Worm (Caenorhabditis elegans) whole organism, L4 larva: Measurements from ENCODE around the gene kreg-1.

Experiments
- D1046.2 ChIP-seq: fragments of 200-800 bp; sonication (Bioruptor generic); IDR thresholded peaks from 2 replicates; pipeline ENCODE4 v1.3.6; 2022; ENCODE audit warnings: missing genetic modification characterization, missing compliant biosample characterization
- F10B5.3 ChIP-seq: sonication (generic microtip); optimal IDR thresholded peaks from 2 replicates; lab custom pipeline; 2016; ENCODE audit warnings: mild to moderate bottlenecking, missing genetic modification characterization, missing compliant biosample characterization
- F44E2.7 ChIP-seq: fragments of 200-800 bp; sonication (Bioruptor generic); IDR thresholded peaks from 2 replicates; pipeline ENCODE4 v2.1.2; 2022; ENCODE audit warnings: missing genetic modification characterization, missing compliant biosample characterization
- F49E8.2 ChIP-seq: sonication (generic microtip); optimal IDR thresholded peaks from 2 replicates; lab custom pipeline; 2016; ENCODE audit warnings: missing compliant biosample characterization, mild to moderate bottlenecking, missing genetic modification characterization, borderline replicate concordance
- R02D3.7 ChIP-seq: fragments of 150-350 bp; sonication (generic microtip); optimal IDR thresholded peaks from 3 replicates; lab custom pipeline; 2014; ENCODE audit warnings: missing biosample characterization, missing genetic modification characterization
- T20F7.1 ChIP-seq: fragments of 200-800 bp; sonication (Bioruptor generic); optimal IDR thresholded peaks from 2 replicates; lab custom pipeline; 2018; ENCODE audit warnings: mild to moderate bottlenecking, missing genetic modification characterization, missing compliant biosample characterization
- ZK337.2 ChIP-seq: fragments of 200-800 bp; sonication (Bioruptor generic); IDR thresholded peaks from 2 replicates; pipeline ENCODE4 v1.3.6; 2022; ENCODE audit warnings: missing genetic modification reagents, missing genetic modification characterization, missing compliant biosample characterization
- ZK546.5 ChIP-seq, 2 experiments: sonication (generic microtip); optimal IDR thresholded peaks; 2 replicates each; lab custom pipeline; 2017; ENCODE audit warnings: missing biosample characterization in 2 of 2, missing genetic modification characterization in 2 of 2
- aly-2 ChIP-seq: sonication (generic microtip); optimal IDR thresholded peaks from 2 replicates; lab custom pipeline; 2018; ENCODE audit warnings: missing biosample characterization, missing genetic modification characterization
- ceh-20 ChIP-seq: fragments of 200-800 bp; sonication (Bioruptor generic); IDR thresholded peaks from 2 replicates; pipeline ENCODE4 v1.3.6; 2022; ENCODE audit warnings: missing genetic modification reagents, missing genetic modification characterization, missing compliant biosample characterization
- ceh-44 ChIP-seq: fragments of 200-800 bp; sonication (Bioruptor generic); IDR thresholded peaks from 2 replicates; pipeline ENCODE4 v1.3.6; 2022; ENCODE audit warnings: missing genetic modification reagents, missing genetic modification characterization, missing compliant biosample characterization
- ces-1 ChIP-seq: fragments of 150-350 bp; sonication (generic microtip); optimal IDR thresholded peaks from 4 replicates; lab custom pipeline; 2014; ENCODE audit warnings: missing biosample characterization, missing genetic modification reagents, missing genetic modification characterization
- daf-16 ChIP-seq, 3 experiments: sonication (generic microtip); optimal IDR thresholded peaks; 2 replicates each; lab custom pipeline; 2016 to 2017; ENCODE audit warnings: missing genetic modification characterization in 3 of 3, missing genetic modification reagents in 3 of 3, mild to moderate bottlenecking in 2 of 3, missing compliant biosample characterization in 2 of 3, missing biosample characterization in 1 of 3, moderate library complexity in 1 of 3
- dmd-6 ChIP-seq: fragments of 200-800 bp; sonication (Bioruptor generic); IDR thresholded peaks from 2 replicates; pipeline ENCODE4 v1.3.6; 2022; ENCODE audit warnings: missing genetic modification reagents, missing genetic modification characterization, missing compliant biosample characterization
- dmd-8 ChIP-seq: fragments of 200-800 bp; sonication (Bioruptor generic); IDR thresholded peaks from 2 replicates; pipeline ENCODE4 v1.3.6; 2022; ENCODE audit warnings: missing genetic modification characterization, missing compliant biosample characterization
- dmd-9 ChIP-seq: fragments of 200-800 bp; sonication (Bioruptor generic); IDR thresholded peaks from 2 replicates; pipeline ENCODE4 v1.3.6; 2022; ENCODE audit warnings: missing genetic modification reagents, missing genetic modification characterization, missing compliant biosample characterization
- dpl-1 ChIP-seq: fragments of 150-350 bp; optimal IDR thresholded peaks from 2 replicates; lab custom pipeline; 2014; ENCODE audit warnings: missing biosample characterization, missing genetic modification reagents, missing genetic modification characterization
- egl-43 ChIP-seq: fragments of 200-800 bp; sonication (Bioruptor generic); IDR thresholded peaks from 2 replicates; pipeline ENCODE4 v1.3.6; 2022; ENCODE audit warnings: missing genetic modification reagents, missing genetic modification characterization, missing compliant biosample characterization
- fkh-10 ChIP-seq: fragments of 150-350 bp; optimal IDR thresholded peaks from 2 replicates; lab custom pipeline; 2014; ENCODE audit warnings: missing biosample characterization, missing genetic modification reagents, missing genetic modification characterization
- hlh-11 ChIP-seq: fragments of 200-800 bp; sonication (Bioruptor generic); optimal IDR thresholded peaks from 2 replicates; lab custom pipeline; 2018; ENCODE audit warnings: mild to moderate bottlenecking, missing genetic modification characterization, missing compliant biosample characterization
- jun-1 ChIP-seq: fragments of 150-350 bp; optimal IDR thresholded peaks from 2 replicates; lab custom pipeline; 2014; ENCODE audit warnings: missing biosample characterization, missing genetic modification reagents, missing genetic modification characterization
- lim-7 ChIP-seq: fragments of 200-800 bp; sonication (Bioruptor generic); IDR thresholded peaks from 2 replicates; pipeline ENCODE4 v1.3.6; 2022; ENCODE audit warnings: missing genetic modification characterization, missing compliant biosample characterization
- lin-1 ChIP-seq: fragments of 200-800 bp; sonication (Bioruptor generic); IDR thresholded peaks from 2 replicates; pipeline ENCODE4 v1.3.6; 2022; ENCODE audit warnings: missing genetic modification reagents, missing genetic modification characterization, missing compliant biosample characterization
- lin-15B ChIP-seq: fragments of 150-350 bp; sonication (generic microtip); optimal IDR thresholded peaks from 3 replicates; lab custom pipeline; 2014; ENCODE audit warnings: missing biosample characterization, missing genetic modification characterization
- lin-39 ChIP-seq: fragments of 150-350 bp; optimal IDR thresholded peaks from 2 replicates; lab custom pipeline; 2014; ENCODE audit warnings: missing biosample characterization, missing genetic modification reagents, missing genetic modification characterization
- lir-3 ChIP-seq: sonication (generic microtip); optimal IDR thresholded peaks from 2 replicates; lab custom pipeline; 2016; ENCODE audit warnings: mild to moderate bottlenecking, missing genetic modification characterization, missing compliant biosample characterization
- lsy-2 ChIP-seq, 2 experiments: fragments of 150-350 bp in 1 of 2; sonication (generic microtip) in 1 of 2; optimal IDR thresholded peaks; 2 replicates each; lab custom pipeline; 2014 to 2017; ENCODE audit warnings: missing biosample characterization in 2 of 2, missing genetic modification characterization in 2 of 2
- madf-5 ChIP-seq, 2 experiments: fragments of 200-800 bp; sonication (Bioruptor generic); IDR thresholded peaks; 2 replicates each; pipeline ENCODE4 v1.3.6; 2022; ENCODE audit warnings: missing compliant biosample characterization in 2 of 2, missing genetic modification characterization in 2 of 2
- mdl-1 ChIP-seq, 2 experiments: fragments of 150-350 bp in 1 of 2; sonication (generic microtip) in 1 of 2; optimal IDR thresholded peaks; 2 replicates each; lab custom pipeline; 2014 to 2017; ENCODE audit warnings: missing biosample characterization in 2 of 2, missing genetic modification characterization in 2 of 2
- mdt-29 ChIP-seq: fragments of 200-800 bp; sonication (Bioruptor generic); IDR thresholded peaks from 2 replicates; pipeline ENCODE4 v1.3.6; 2022; ENCODE audit warnings: missing genetic modification reagents, missing genetic modification characterization, missing compliant biosample characterization
- mep-1 ChIP-seq: fragments of 150-350 bp; sonication (generic microtip); optimal IDR thresholded peaks from 3 replicates; lab custom pipeline; 2014; ENCODE audit warnings: missing biosample characterization, missing genetic modification characterization
- mes-2 ChIP-seq: sonication (generic microtip); optimal IDR thresholded peaks from 2 replicates; lab custom pipeline; 2016; ENCODE audit warnings: missing genotype, mild to moderate bottlenecking, missing genetic modification characterization, missing compliant biosample characterization; ENCODE audit not compliant: poor library complexity, severe bottlenecking
- nhr-102 ChIP-seq: sonication (generic microtip); optimal IDR thresholded peaks from 2 replicates; lab custom pipeline; 2016; ENCODE audit warnings: mild to moderate bottlenecking, missing genetic modification characterization, moderate library complexity, missing compliant biosample characterization
- nhr-111 ChIP-seq: fragments of 200-800 bp; sonication (Bioruptor generic); optimal IDR thresholded peaks from 2 replicates; lab custom pipeline; 2018; ENCODE audit warnings: mild to moderate bottlenecking, missing genetic modification characterization, missing compliant biosample characterization
- nhr-237 ChIP-seq: sonication (generic microtip); optimal IDR thresholded peaks from 2 replicates; lab custom pipeline; 2017; ENCODE audit warnings: missing biosample characterization, missing genetic modification characterization
- nhr-48 ChIP-seq: sonication (generic microtip); optimal IDR thresholded peaks from 2 replicates; lab custom pipeline; 2016; ENCODE audit warnings: mild to moderate bottlenecking, missing genetic modification characterization, missing compliant biosample characterization
- nhr-6 ChIP-seq: fragments of 150-350 bp; optimal IDR thresholded peaks from 2 replicates; lab custom pipeline; 2014; ENCODE audit warnings: missing biosample characterization, missing genetic modification characterization
- nhr-76 ChIP-seq: fragments of 150-350 bp; optimal IDR thresholded peaks from 2 replicates; lab custom pipeline; 2014; ENCODE audit warnings: missing biosample characterization, missing genetic modification characterization
- nhr-77 ChIP-seq: fragments of 150-350 bp; optimal IDR thresholded peaks from 2 replicates; lab custom pipeline; 2014; ENCODE audit warnings: missing biosample characterization, missing genetic modification characterization
- pqm-1 ChIP-seq: sonication (generic microtip); optimal IDR thresholded peaks from 2 replicates; lab custom pipeline; 2017; ENCODE audit warnings: missing biosample characterization, missing genetic modification characterization
- sdz-12 ChIP-seq: fragments of 200-800 bp; sonication (Bioruptor generic); optimal IDR thresholded peaks from 2 replicates; lab custom pipeline; 2018; ENCODE audit warnings: mild to moderate bottlenecking, missing genetic modification characterization, missing compliant biosample characterization
- set-16 ChIP-seq: fragments of 200-800 bp; sonication (Bioruptor generic); IDR thresholded peaks from 2 replicates; pipeline ENCODE4 v1.3.6; 2022; ENCODE audit warnings: missing genetic modification reagents, missing genetic modification characterization, missing compliant biosample characterization
- snpc-4 ChIP-seq: fragments of 150-350 bp; optimal IDR thresholded peaks from 2 replicates; lab custom pipeline; 2014; ENCODE audit warnings: missing biosample characterization, missing genetic modification characterization
- tag-97 ChIP-seq: fragments of 200-800 bp; sonication (Bioruptor generic); IDR thresholded peaks from 2 replicates; pipeline ENCODE4 v1.3.6; 2022; ENCODE audit warnings: missing genetic modification characterization, missing compliant biosample characterization
- tra-1 ChIP-seq: fragments of 200-800 bp; sonication (Bioruptor generic); IDR thresholded peaks from 2 replicates; pipeline ENCODE4 v1.3.6; 2022; ENCODE audit warnings: missing genetic modification reagents, missing genetic modification characterization, missing compliant biosample characterization
- zag-1 ChIP-seq: fragments of 150-350 bp; optimal IDR thresholded peaks from 2 replicates; lab custom pipeline; 2014; ENCODE audit warnings: missing biosample characterization, missing genetic modification characterization
- zfp-3 ChIP-seq: fragments of 200-800 bp; sonication (Bioruptor generic); conservative IDR thresholded peaks from 2 replicates; pipeline ENCODE4 v1.3.6; 2022; ENCODE audit warnings: missing genetic modification reagents, missing genetic modification characterization, missing compliant biosample characterization
- zip-11 ChIP-seq: fragments of 200-800 bp; sonication (Bioruptor generic); IDR thresholded peaks from 2 replicates; pipeline ENCODE4 v1.3.6; 2022; ENCODE audit warnings: missing genetic modification characterization, missing compliant biosample characterization
- zip-2 ChIP-seq: fragments of 150-350 bp; optimal IDR thresholded peaks from 2 replicates; lab custom pipeline; 2014; ENCODE audit warnings: missing biosample characterization, missing genetic modification characterization
- ztf-7 ChIP-seq: fragments of 150-350 bp; optimal IDR thresholded peaks from 2 replicates; lab custom pipeline; 2014; ENCODE audit warnings: missing biosample characterization, missing genetic modification characterization

Gene kreg-1

DNA sequence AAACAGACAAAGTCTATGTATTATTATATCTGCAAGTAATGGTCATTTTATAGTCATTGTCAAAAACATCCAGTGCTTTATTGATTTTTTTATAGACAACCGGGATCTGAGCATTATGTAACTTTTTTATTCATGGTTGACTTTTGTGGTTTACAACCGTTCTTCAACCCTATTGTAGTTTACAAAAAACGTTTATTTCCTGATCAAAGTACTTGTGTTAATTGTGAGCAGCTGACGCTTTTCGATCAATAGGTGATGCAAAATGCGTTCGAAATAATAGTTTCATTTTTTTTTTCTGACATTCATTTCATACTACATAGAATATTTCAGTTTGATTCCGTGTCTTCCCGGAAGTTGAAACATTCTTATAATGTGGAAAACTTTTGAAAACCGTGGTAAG, 36.8 kb upstream of the kreg-1 start, which contains the start of the genes K09E2.2 and K09E2.3:
TSS of gene K09E2.2 (plus strand) at position 301 of the 400 bp plus-strand sequence.
TSS of gene K09E2.3 (plus strand) at position 325 of the 400 bp plus-strand sequence.
- TF ChIP-seq R02D3.7 (no peak), lir-3 (no peak), fkh-10 (no peak), set-16 (GFP tag; lab: Robert Waterston, UW) (no peak), ztf-7 (tag; lab: Kevin White, UChicago) (no peak)

DNA sequence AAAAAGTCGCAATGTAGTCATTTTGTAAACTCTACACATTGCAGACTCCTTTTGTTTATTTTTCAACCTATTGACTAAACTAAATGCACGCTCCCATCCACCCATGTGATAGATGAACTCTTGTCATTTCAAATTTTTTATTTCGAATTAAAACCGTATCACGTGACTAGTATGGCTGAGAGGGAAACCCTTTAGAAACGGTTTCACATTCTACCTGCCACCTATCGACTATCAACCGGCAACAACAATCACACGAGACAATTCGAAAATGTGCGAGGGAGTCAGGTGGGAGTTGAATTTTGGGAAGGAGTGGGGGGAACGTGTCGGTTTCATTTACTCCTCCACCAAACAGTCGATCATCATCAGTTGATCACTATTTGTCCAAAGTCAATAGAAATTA, 35.0 kb upstream of the kreg-1 start:
- TF ChIP-seq lsy-2 (tag; optimal IDR thresholded peaks at IDR 0.05; lab: Kevin White, UChicago) (peak in 1 of 2 experiments; percentile 12), lin-15B (tag; lab: Kevin White, UChicago) (no peak), mep-1 (tag; lab: Kevin White, UChicago) (peak; percentile 53), mdt-29 (GFP tag; lab: Robert Waterston, UW) (peak; percentile 44; the same call in 1 of the 2 replicates), zfp-3 (GFP tag; lab: Robert Waterston, UW) (no peak), snpc-4 (tag; lab: Kevin White, UChicago) (no peak), ztf-7 (tag; lab: Kevin White, UChicago) (no peak), ZK337.2 (GFP tag; lab: Robert Waterston, UW) (no peak), zag-1 (tag; lab: Kevin White, UChicago) (no peak), mes-2 (tag; lab: Kevin White, UChicago) (peak; percentile 12), mdl-1 (tag; optimal IDR thresholded peaks at IDR 0.05; lab: Kevin White, UChicago) (peak in 1 of 2 experiments; percentile 78), tra-1 (GFP tag; lab: Robert Waterston, UW) (peak; percentile 77), lim-7 (GFP tag; lab: Robert Waterston, UW) (no peak), nhr-102 (tag; lab: Kevin White, UChicago) (peak; percentile 53), hlh-11 (tag; lab: Kevin White, UChicago) (peak; percentile 81), F44E2.7 (no peak), ceh-44 (GFP tag; lab: Robert Waterston, UW) (no peak), tag-97 (no peak), nhr-111 (GFP tag; lab: Kevin White, UChicago) (no peak), egl-43 (GFP tag; lab: Robert Waterston, UW) (no peak), ceh-20 (GFP tag; lab: Robert Waterston, UW) (peak; percentile 42; the same call in 1 of the 2 replicates), nhr-237 (tag; lab: Kevin White, UChicago) (no peak), F10B5.3 (tag; lab: Kevin White, UChicago) (no peak), nhr-77 (peak; percentile 57), zip-2 (no peak), dpl-1 (GFP tag; lab: Kevin White, UChicago) (peak; percentile 10), jun-1 (no peak), set-16 (GFP tag; lab: Robert Waterston, UW) (no peak), dmd-8 (GFP tag; lab: Robert Waterston, UW) (no peak), pqm-1 (peak; percentile 29), ces-1 (no peak), zip-11 (no peak), sdz-12 (no peak), F49E8.2 (tag; lab: Kevin White, UChicago) (no peak), D1046.2 (GFP tag; lab: Robert Waterston, UW) (no peak), nhr-6 (tag; lab: Kevin White, UChicago) (no peak), lin-39 (tag; lab: Kevin White, UChicago) (no peak), nhr-76 (tag; lab: Kevin White, UChicago) (no peak), madf-5 (GFP tag; IDR thresholded peaks at IDR 0.05; lab: Robert Waterston, UW) (no peak), lin-1 (no peak), dmd-9 (GFP tag; lab: Robert Waterston, UW) (no peak), ZK546.5 (tag; optimal IDR thresholded peaks at IDR 0.05; lab: Kevin White, UChicago) (no peak), aly-2 (no peak), T20F7.1 (GFP tag; lab: Kevin White, UChicago) (peak; percentile 14), dmd-6 (peak; percentile 91), nhr-48 (peak; percentile 68), daf-16 (GFP tag; optimal IDR thresholded peaks at IDR 0.05; lab: Kevin White, UChicago) (no peak), daf-16 (tag; optimal IDR thresholded peaks at IDR 0.05; lab: Kevin White, UChicago) (peak; percentile 88)
